Fruit fly (Drosophila melanogaster) whole organism, embryonic: Measurements from ENCODE around the gene hfw.
A peak's percentile ranks its signal among the peaks of the same experiment; 100 is the strongest.

Source experiments
- Aef1 ChIP-seq: fragments of 200-800 bp; sonication (Bioruptor generic); IDR thresholded peaks from 3 replicates; pipeline ENCODE4 v1.3.6; 2022; ENCODE audit warnings: missing biosample characterization, missing genetic modification characterization
- B-H2 ChIP-seq: fragments of 200-800 bp; sonication (Bioruptor generic); optimal IDR thresholded peaks from 2 replicates; lab custom pipeline; 2018; ENCODE audit warnings: missing biosample characterization, mild to moderate bottlenecking, missing genetic modification characterization
- Blimp-1 ChIP-seq: fragments of 200-800 bp; sonication (Bioruptor generic); optimal IDR thresholded peaks from 3 replicates; lab custom pipeline; 2018; ENCODE audit warnings: missing biosample characterization, missing genetic modification characterization, mild to moderate bottlenecking, moderate library complexity, missing genetic modification reagents
- C15 ChIP-seq: fragments of 200-800 bp; sonication (Bioruptor generic); IDR thresholded peaks from 3 replicates; pipeline ENCODE4 v1.3.6; 2022; ENCODE audit warnings: missing biosample characterization, missing genetic modification characterization
- CG10543 ChIP-seq: fragments of 200-800 bp; sonication (Bioruptor generic); optimal IDR thresholded peaks from 3 replicates; lab custom pipeline; 2017; ENCODE audit warnings: missing biosample characterization, mild to moderate bottlenecking, missing genetic modification characterization, moderate library complexity
- CG10565 ChIP-seq: fragments of 200-800 bp; sonication (Bioruptor generic); optimal IDR thresholded peaks from 3 replicates; lab custom pipeline; 2016; ENCODE audit warnings: missing biosample characterization, mild to moderate bottlenecking, missing genetic modification characterization
- CG11398 ChIP-seq: fragments of 200-800 bp; sonication (Bioruptor generic); optimal IDR thresholded peaks from 2 replicates; lab custom pipeline; 2016; ENCODE audit warnings: missing biosample characterization, missing genetic modification characterization
- CG12071 ChIP-seq: fragments of 200-800 bp; sonication (Bioruptor generic); optimal IDR thresholded peaks from 3 replicates; lab custom pipeline; 2018; ENCODE audit warnings: missing biosample characterization, mild to moderate bottlenecking, missing genetic modification characterization
- CG17829 ChIP-seq: fragments of 200-800 bp; optimal IDR thresholded peaks from 2 replicates; lab custom pipeline; 2019; ENCODE audit warnings: missing biosample characterization, mild to moderate bottlenecking, missing genetic modification characterization, moderate library complexity
- CG2129 ChIP-seq: fragments of 200-800 bp; sonication (Bioruptor generic); IDR thresholded peaks from 2 replicates; pipeline ENCODE4 v1.3.6; 2022; ENCODE audit warnings: missing biosample characterization, missing genetic modification characterization; ENCODE audit not compliant: partially characterized antibody
- CG33213 ChIP-seq: fragments of 200-800 bp; sonication (Bioruptor generic); optimal IDR thresholded peaks from 3 replicates; lab custom pipeline; 2016; ENCODE audit warnings: missing biosample characterization, missing genetic modification characterization
- CG34376 ChIP-seq: fragments of 200-800 bp; sonication (Bioruptor generic); optimal IDR thresholded peaks from 2 replicates; lab custom pipeline; 2018; ENCODE audit warnings: missing biosample characterization, mild to moderate bottlenecking, missing genetic modification characterization
- CG3847 ChIP-seq: fragments of 200-800 bp; sonication (Bioruptor generic); IDR thresholded peaks from 2 replicates; pipeline ENCODE4 v1.3.6; 2022; ENCODE audit warnings: missing biosample characterization, missing genetic modification characterization
- CG3995 ChIP-seq: fragments of 200-800 bp; sonication (Bioruptor generic); optimal IDR thresholded peaks from 3 replicates; lab custom pipeline; 2016; ENCODE audit warnings: missing biosample characterization, missing genetic modification characterization
- CG4282 ChIP-seq: fragments of 200-800 bp; sonication (Bioruptor generic); optimal IDR thresholded peaks from 2 replicates; lab custom pipeline; 2016; ENCODE audit warnings: missing biosample characterization, missing genetic modification characterization
- CG5180 ChIP-seq: fragments of 200-800 bp; sonication (Bioruptor generic); optimal IDR thresholded peaks from 3 replicates; lab custom pipeline; 2017; ENCODE audit warnings: missing biosample characterization, missing genetic modification characterization, mild to moderate bottlenecking, moderate library complexity, missing genetic modification reagents
- CG6791 ChIP-seq: fragments of 200-800 bp; sonication (Bioruptor generic); IDR thresholded peaks from 3 replicates; pipeline ENCODE4 v1.3.6; 2022; ENCODE audit warnings: missing biosample characterization, missing genetic modification characterization; ENCODE audit not compliant: partially characterized antibody
- CG7357 ChIP-seq: fragments of 200-800 bp; sonication (Bioruptor generic); IDR thresholded peaks from 3 replicates; pipeline ENCODE4 v1.3.6; 2022; ENCODE audit warnings: missing biosample characterization, missing genetic modification characterization
- CG7839 ChIP-seq: fragments of 200-800 bp; sonication (Bioruptor generic); optimal IDR thresholded peaks from 3 replicates; lab custom pipeline; 2018; ENCODE audit warnings: missing biosample characterization, mild to moderate bottlenecking, missing genetic modification characterization, moderate library complexity
- CG7928 ChIP-seq: fragments of 200-800 bp; sonication (Bioruptor generic); optimal IDR thresholded peaks from 2 replicates; lab custom pipeline; 2017; ENCODE audit warnings: missing biosample characterization, mild to moderate bottlenecking, missing genetic modification characterization
- CG8388 ChIP-seq: fragments of 200-800 bp; sonication (Bioruptor generic); optimal IDR thresholded peaks from 2 replicates; lab custom pipeline; 2019; ENCODE audit warnings: missing biosample characterization, mild to moderate bottlenecking, missing genetic modification characterization, moderate library complexity
- CG9609 ChIP-seq: fragments of 200-800 bp; sonication (Bioruptor generic); optimal IDR thresholded peaks from 3 replicates; lab custom pipeline; 2016; ENCODE audit warnings: missing biosample characterization, missing genetic modification characterization
- CkIIα-i1 ChIP-seq: fragments of 200-800 bp; sonication (Bioruptor generic); IDR thresholded peaks from 2 replicates; pipeline ENCODE4 v1.3.6; 2022; ENCODE audit warnings: missing biosample characterization, missing genetic modification characterization
- Dek ChIP-seq: fragments of 200-800 bp; sonication (Bioruptor generic); optimal IDR thresholded peaks from 3 replicates; lab custom pipeline; 2019; ENCODE audit warnings: missing biosample characterization, mild to moderate bottlenecking, missing genetic modification characterization, moderate library complexity
- Hr78 ChIP-seq, 2 experiments: fragments of 200-800 bp in 1 of 2; fragments of >200 bp in 1 of 2; sonication (Bioruptor generic) in 1 of 2; optimal IDR thresholded peaks; 2 replicates each; lab custom pipeline; 2017 to 2019; ENCODE audit warnings: missing biosample characterization in 2 of 2, missing genetic modification characterization in 2 of 2, mild to moderate bottlenecking in 1 of 2, moderate library complexity in 1 of 2
- Lim3 ChIP-seq: fragments of 200-800 bp; sonication (Bioruptor generic); IDR thresholded peaks from 2 replicates; pipeline ENCODE4 v1.3.6; 2022; ENCODE audit warnings: missing biosample characterization, missing genetic modification characterization
- Lpt ChIP-seq: fragments of >200 bp; optimal IDR thresholded peaks from 2 replicates; lab custom pipeline; 2018; ENCODE audit warnings: missing biosample characterization, missing genetic modification characterization
- NFAT ChIP-seq: fragments of 200-800 bp; sonication (Bioruptor generic); IDR thresholded peaks from 2 replicates; pipeline ENCODE4 v1.3.6; 2022; ENCODE audit warnings: missing biosample characterization, missing genetic modification characterization
- Spps ChIP-seq: fragments of 200-800 bp; sonication (Bioruptor generic); optimal IDR thresholded peaks from 2 replicates; lab custom pipeline; 2018; ENCODE audit warnings: missing biosample characterization, mild to moderate bottlenecking, missing genetic modification characterization
- Sry-δ ChIP-seq: fragments of 200-800 bp; sonication (Bioruptor generic); optimal IDR thresholded peaks from 2 replicates; lab custom pipeline; 2016; ENCODE audit warnings: missing biosample characterization, missing genetic modification characterization
- Ssrp ChIP-seq: fragments of 200-800 bp; sonication (Bioruptor generic); optimal IDR thresholded peaks from 2 replicates; lab custom pipeline; 2018; ENCODE audit warnings: missing biosample characterization, mild to moderate bottlenecking, missing genetic modification characterization, moderate library complexity
- Xbp1 ChIP-seq: fragments of 200-800 bp; sonication (Bioruptor generic); optimal IDR thresholded peaks from 3 replicates; lab custom pipeline; 2016; ENCODE audit warnings: missing biosample characterization, mild to moderate bottlenecking, missing genetic modification characterization
- al ChIP-seq: fragments of 200-800 bp; sonication (Bioruptor generic); IDR thresholded peaks from 2 replicates; pipeline ENCODE4 v1.3.6; 2022; ENCODE audit warnings: missing biosample characterization, missing genetic modification characterization
- ase ChIP-seq: fragments of 200-800 bp; sonication (Bioruptor generic); IDR thresholded peaks from 3 replicates; pipeline ENCODE4 v1.3.6; 2022; ENCODE audit warnings: missing biosample characterization, missing genetic modification characterization
- chif ChIP-seq, 2 experiments: fragments of 200-800 bp; sonication (Bioruptor generic); optimal IDR thresholded peaks; 3 replicates each; lab custom pipeline; 2016; ENCODE audit warnings: missing biosample characterization in 2 of 2, missing genetic modification characterization in 2 of 2
- chn ChIP-seq: fragments of 200-800 bp; sonication (Bioruptor generic); optimal IDR thresholded peaks from 2 replicates; lab custom pipeline; 2016; ENCODE audit warnings: missing biosample characterization, missing genetic modification characterization
- corto ChIP-seq: fragments of 200-800 bp; sonication (Bioruptor generic); optimal IDR thresholded peaks from 2 replicates; lab custom pipeline; 2016; ENCODE audit warnings: missing biosample characterization, mild to moderate bottlenecking, missing genetic modification characterization, moderate library complexity
- ewg ChIP-seq: fragments of 200-800 bp; sonication (Bioruptor generic); optimal IDR thresholded peaks from 3 replicates; lab custom pipeline; 2017; ENCODE audit warnings: mild to moderate bottlenecking, missing biosample characterization, missing genetic modification reagents, missing genetic modification characterization
- fd102C ChIP-seq: fragments of 200-800 bp; sonication (Bioruptor generic); optimal IDR thresholded peaks from 2 replicates; lab custom pipeline; 2018; ENCODE audit warnings: missing biosample characterization, mild to moderate bottlenecking, missing genetic modification characterization, moderate library complexity
- gcm2 ChIP-seq: fragments of 200-800 bp; sonication (Bioruptor generic); optimal IDR thresholded peaks from 2 replicates; lab custom pipeline; 2016; ENCODE audit warnings: missing biosample characterization, missing genetic modification characterization
- grn ChIP-seq: fragments of 200-800 bp; sonication (Bioruptor generic); optimal IDR thresholded peaks from 3 replicates; lab custom pipeline; 2017; ENCODE audit warnings: missing biosample characterization, missing genetic modification characterization
- klu ChIP-seq: fragments of 200-800 bp; sonication (Bioruptor generic); IDR thresholded peaks from 2 replicates; pipeline ENCODE4 v1.3.6; 2022; ENCODE audit warnings: missing biosample characterization, missing genetic modification characterization
- lab ChIP-seq: fragments of 200-800 bp; sonication (Bioruptor generic); optimal IDR thresholded peaks from 3 replicates; lab custom pipeline; 2017; ENCODE audit warnings: missing biosample characterization, missing genetic modification characterization, mild to moderate bottlenecking, moderate library complexity, missing genetic modification reagents
- lmd ChIP-seq: fragments of 200-800 bp; sonication (Bioruptor generic); IDR thresholded peaks from 2 replicates; pipeline ENCODE4 v1.3.6; 2022; ENCODE audit warnings: missing biosample characterization, missing genetic modification characterization
- lola ChIP-seq, 3 experiments: fragments of >200 bp in 2 of 3; fragments of 200-800 bp in 1 of 3; sonication (Bioruptor generic) in 1 of 3; optimal IDR thresholded peaks; 2 replicates each; lab custom pipeline; 2017 to 2019; ENCODE audit warnings: missing biosample characterization in 3 of 3, missing genetic modification characterization in 3 of 3, mild to moderate bottlenecking in 1 of 3, moderate library complexity in 1 of 3
- pum ChIP-seq: fragments of 200-800 bp; sonication (Bioruptor generic); optimal IDR thresholded peaks from 2 replicates; lab custom pipeline; 2016; ENCODE audit warnings: missing biosample characterization, missing genetic modification characterization
- sob ChIP-seq: fragments of 200-800 bp; sonication (Bioruptor generic); IDR thresholded peaks from 2 replicates; pipeline ENCODE4 v1.3.6; 2022; ENCODE audit warnings: missing biosample characterization, missing genetic modification characterization
- sr ChIP-seq: fragments of 200-800 bp; sonication (Bioruptor generic); IDR thresholded peaks from 3 replicates; pipeline ENCODE4 v1.3.6; 2022; ENCODE audit warnings: missing biosample characterization, missing genetic modification characterization
- tll ChIP-seq, 2 experiments: fragments of 200-800 bp in 1 of 2; fragments of >200 bp in 1 of 2; sonication (Bioruptor generic) in 1 of 2; optimal IDR thresholded peaks; 2 replicates each; lab custom pipeline; 2017 to 2019; ENCODE audit warnings: missing biosample characterization in 2 of 2, missing genetic modification characterization in 2 of 2, mild to moderate bottlenecking in 1 of 2, moderate library complexity in 1 of 2
- zfh1 ChIP-seq: fragments of 200-800 bp; sonication (Bioruptor generic); IDR thresholded peaks from 3 replicates; pipeline ENCODE4 v1.3.6; 2022; ENCODE audit warnings: missing biosample characterization, missing genetic modification characterization

The hfw gene

DNA sequence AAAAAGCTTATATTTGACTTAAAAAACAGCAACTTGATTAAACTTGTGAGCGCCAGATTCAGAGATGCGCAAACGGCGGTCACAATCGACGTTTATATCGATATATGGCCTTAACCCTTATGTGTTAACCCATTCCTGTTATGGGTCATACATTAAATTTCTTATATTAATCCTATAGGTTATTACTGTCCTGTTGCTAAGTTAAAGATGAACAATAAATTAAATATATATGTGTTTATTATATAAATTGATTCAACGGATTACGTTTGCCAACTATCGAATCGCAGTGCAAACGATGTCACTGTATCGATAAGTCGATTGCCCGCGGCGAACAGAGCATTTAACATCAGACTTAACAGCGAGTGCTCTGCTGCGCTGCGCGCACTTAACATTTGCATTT is at the start of gene hfw, which contains the start of gene CG3740:
TSS of gene hfw (plus strand) at position 357 of the 400 bp plus-strand sequence.
TSS of gene CG3740 (minus strand) at position 84 of the 400 bp plus-strand sequence.
- TF ChIP-seq klu (GFP tag; lab: Robert Waterston, UW), result peak; percentile 47; the same call in 1 of the 2 replicates
- peak in 1 of 3 experiments; percentile 69 for TF ChIP-seq lola (GFP tag; optimal IDR thresholded peaks at IDR 0.05; lab: Kevin White, UChicago)
- TF ChIP-seq C15 (GFP tag; lab: Robert Waterston, UW), result peak; percentile 23; the same call in 1 of the 3 replicates
- peak; percentile 61; the same call in 1 of the 3 replicates for TF ChIP-seq ase (GFP tag; lab: Robert Waterston, UW)
- TF ChIP-seq CG3995 (GFP tag; lab: Kevin White, UChicago), result peak; percentile 89
- TF ChIP-seq CG7357, result peak; percentile 69
- peak; percentile 81 for TF ChIP-seq CG17829 (tag; lab: Kevin White, UChicago)
- no peak for TF ChIP-seq Blimp-1
- no peak for TF ChIP-seq CG33213 (GFP tag; lab: Kevin White, UChicago)
- TF ChIP-seq Ssrp (tag; lab: Kevin White, UChicago), result peak; percentile 77
- peak; percentile 88 for TF ChIP-seq CG2129 (GFP tag; lab: Robert Waterston, UW)
- peak; percentile 80 for TF ChIP-seq CG3847 (GFP tag; lab: Robert Waterston, UW)
- peak; percentile 0 for TF ChIP-seq CG5180 (GFP tag; lab: Kevin White, UChicago)
- no peak for TF ChIP-seq Lpt (GFP tag; lab: Kevin White, UChicago)
- no peak for TF ChIP-seq Hr78 (GFP tag; optimal IDR thresholded peaks at IDR 0.05; lab: Kevin White, UChicago)
- TF ChIP-seq chif (GFP tag; optimal IDR thresholded peaks at IDR 0.05; lab: Kevin White, UChicago), result peak in 1 of 2 experiments; percentile 10
- TF ChIP-seq CG10565, result no peak
- no peak for TF ChIP-seq gcm2 (GFP tag; lab: Kevin White, UChicago)
- peak; percentile 35 for TF ChIP-seq Spps (tag; lab: Kevin White, UChicago)
- peak; percentile 67 for TF ChIP-seq ewg
- peak; percentile 71 for TF ChIP-seq zfh1
- no peak for TF ChIP-seq CG11398 (GFP tag; lab: Kevin White, UChicago)
- TF ChIP-seq Xbp1 (GFP tag; lab: Kevin White, UChicago), result peak; percentile 76
- no peak for TF ChIP-seq CG12071
- TF ChIP-seq Dek (tag; lab: Kevin White, UChicago), result peak; percentile 46
- TF ChIP-seq al (GFP tag; lab: Robert Waterston, UW), result peak; percentile 78
- no peak for TF ChIP-seq grn (GFP tag; lab: Kevin White, UChicago)
- TF ChIP-seq B-H2 (GFP tag; lab: Kevin White, UChicago), result peak; percentile 47
- TF ChIP-seq corto (GFP tag; lab: Kevin White, UChicago), result peak; percentile 75
- TF ChIP-seq CG4282 (GFP tag; lab: Kevin White, UChicago), result no peak
- TF ChIP-seq CG7928 (GFP tag; lab: Kevin White, UChicago), result no peak
- no peak for TF ChIP-seq fd102C (GFP tag; lab: Kevin White, UChicago)
- peak; percentile 66 for TF ChIP-seq NFAT (GFP tag; lab: Robert Waterston, UW)
- TF ChIP-seq CG6791 (GFP tag; lab: Robert Waterston, UW), result peak; percentile 83
- peak; percentile 49 for TF ChIP-seq CG8388 (GFP tag; lab: Kevin White, UChicago)
- TF ChIP-seq CG34376 (GFP tag; lab: Kevin White, UChicago), result no peak
- no peak for TF ChIP-seq Lim3 (GFP tag; lab: Robert Waterston, UW)
- TF ChIP-seq CG7839 (tag; lab: Kevin White, UChicago), result no peak
- TF ChIP-seq sr (GFP tag; lab: Robert Waterston, UW), result no peak
- peak; percentile 64 for TF ChIP-seq Sry-δ (GFP tag; lab: Kevin White, UChicago)
- no peak for TF ChIP-seq CG9609 (GFP tag; lab: Kevin White, UChicago)
- TF ChIP-seq pum, result peak; percentile 2
- peak; percentile 6 for TF ChIP-seq chn (GFP tag; lab: Kevin White, UChicago)
- TF ChIP-seq sob (GFP tag; lab: Robert Waterston, UW), result peak; percentile 82
- no peak for TF ChIP-seq tll (GFP tag; optimal IDR thresholded peaks at IDR 0.05; lab: Kevin White, UChicago)
- TF ChIP-seq lab (GFP tag; lab: Kevin White, UChicago), result peak; percentile 71
- TF ChIP-seq CkIIα-i1, result 0 out of 2 replicates have a peak, but pooled peaks have one; percentile 7
- peak; percentile 79 for TF ChIP-seq Aef1 (GFP tag; lab: Robert Waterston, UW)
- TF ChIP-seq CG10543, result no peak
- TF ChIP-seq lmd (GFP tag; lab: Robert Waterston, UW), result peak; percentile 80
